Worm (Caenorhabditis elegans) whole organism, L1 larva: ENCODE measurements around the gene R11G1.11.
A peak's percentile ranks its signal among the peaks of the same experiment; 100 is the strongest.

Experiments used
- C16A3.4 ChIP-seq: fragments of 150-350 bp; optimal IDR thresholded peaks from 2 replicates; lab custom pipeline; 2014; ENCODE audit warnings: missing biosample characterization, missing genetic modification characterization
- aly-2 ChIP-seq: fragments of 150-350 bp; optimal IDR thresholded peaks from 2 replicates; lab custom pipeline; 2014; ENCODE audit warnings: missing biosample characterization, missing genetic modification characterization
- ces-1 ChIP-seq: fragments of 150-350 bp; optimal IDR thresholded peaks from 2 replicates; lab custom pipeline; 2014; ENCODE audit warnings: missing biosample characterization, missing genetic modification reagents, missing genetic modification characterization
- dpl-1 ChIP-seq, 3 experiments: fragments of 150-350 bp in 2 of 3; sonication (generic microtip) in 1 of 3; optimal IDR thresholded peaks; 2 replicates each; lab custom pipeline; 2014 to 2017; ENCODE audit warnings: missing biosample characterization in 3 of 3, missing genetic modification characterization in 3 of 3, missing genetic modification reagents in 3 of 3
- fkh-10 ChIP-seq: sonication (generic microtip); optimal IDR thresholded peaks from 2 replicates; lab custom pipeline; 2017; ENCODE audit warnings: missing biosample characterization, missing genetic modification reagents, missing genetic modification characterization
- grh-1 ChIP-seq: fragments of 200-800 bp; sonication (Bioruptor generic); IDR thresholded peaks from 2 replicates; pipeline ENCODE4 v1.3.6; 2022; ENCODE audit warnings: missing genetic modification reagents, missing genetic modification characterization, missing compliant biosample characterization
- irx-1 ChIP-seq: sonication (generic microtip); optimal IDR thresholded peaks from 2 replicates; lab custom pipeline; 2016; ENCODE audit warnings: missing genetic modification characterization, missing compliant biosample characterization
- isw-1 ChIP-seq: fragments of 200-800 bp; sonication (Bioruptor generic); IDR thresholded peaks from 2 replicates; pipeline ENCODE4 v1.3.6; 2022; ENCODE audit warnings: missing genetic modification characterization, missing compliant biosample characterization
- jun-1 ChIP-seq: fragments of 150-350 bp; optimal IDR thresholded peaks from 2 replicates; lab custom pipeline; 2014; ENCODE audit warnings: missing biosample characterization, missing genetic modification reagents, missing genetic modification characterization
- lin-39 ChIP-seq: fragments of 150-350 bp; optimal IDR thresholded peaks from 2 replicates; lab custom pipeline; 2014; ENCODE audit warnings: missing biosample characterization, missing genetic modification reagents, missing genetic modification characterization
- mab-9 ChIP-seq: fragments of 200-800 bp; sonication (Bioruptor generic); IDR thresholded peaks from 2 replicates; pipeline ENCODE4 v1.3.6; 2022; ENCODE audit warnings: missing genetic modification reagents, missing genetic modification characterization, missing compliant biosample characterization
- nhr-12 ChIP-seq: sonication (generic microtip); optimal IDR thresholded peaks from 2 replicates; lab custom pipeline; 2017; ENCODE audit warnings: missing biosample characterization, missing genetic modification characterization
- pqm-1 ChIP-seq: sonication (generic microtip); optimal IDR thresholded peaks from 3 replicates; lab custom pipeline; 2017; ENCODE audit warnings: missing biosample characterization, missing genetic modification characterization
- zag-1 ChIP-seq: fragments of 150-350 bp; optimal IDR thresholded peaks from 2 replicates; lab custom pipeline; 2014; ENCODE audit warnings: missing biosample characterization, missing genetic modification characterization

- no peak for TF ChIP-seq mab-9
- peak; percentile 49 for TF ChIP-seq pqm-1 (tag; lab: Kevin White, UChicago)
- TF ChIP-seq ces-1 (GFP tag; lab: Kevin White, UChicago): no peak
- no peak for TF ChIP-seq lin-39 (tag; lab: Kevin White, UChicago)
- TF ChIP-seq isw-1 (GFP tag; lab: Robert Waterston, UW): no peak
- TF ChIP-seq C16A3.4 (tag; lab: Kevin White, UChicago): no peak
- no peak for TF ChIP-seq grh-1 (GFP tag; lab: Robert Waterston, UW)
- no peak for TF ChIP-seq dpl-1 (GFP tag; optimal IDR thresholded peaks at IDR 0.05; lab: Kevin White, UChicago)
- TF ChIP-seq irx-1 (tag; lab: Kevin White, UChicago): no peak
- TF ChIP-seq jun-1: no peak
- no peak for TF ChIP-seq zag-1
- TF ChIP-seq nhr-12 (tag; lab: Kevin White, UChicago): no peak
- TF ChIP-seq aly-2 (tag; lab: Kevin White, UChicago): no peak
- TF ChIP-seq fkh-10: no peak
Measured at ce11 chrX:3613665-3614064, 41.1 kb upstream of the R11G1.11 start.
